Worm (Caenorhabditis elegans) whole organism, L4 larva: ENCODE data around the gene pigx-1.

Source experiments
- ama-1 ChIP-seq: fragments of 150-350 bp; optimal IDR thresholded peaks from 2 replicates; lab custom pipeline; 2014; ENCODE audit warnings: inconsistent platforms, mixed read lengths
- lin-13 ChIP-seq: fragments of 150-350 bp; optimal IDR thresholded peaks from 2 replicates; lab custom pipeline; 2014; ENCODE audit warnings: missing biosample characterization, missing genetic modification reagents, missing genetic modification characterization
- lin-39 ChIP-seq: fragments of 150-350 bp; optimal IDR thresholded peaks from 2 replicates; lab custom pipeline; 2014; ENCODE audit warnings: missing biosample characterization, missing genetic modification reagents, missing genetic modification characterization
- lir-3 ChIP-seq: sonication (generic microtip); optimal IDR thresholded peaks from 2 replicates; lab custom pipeline; 2016; ENCODE audit warnings: mild to moderate bottlenecking, missing genetic modification characterization, missing compliant biosample characterization
- pha-4 ChIP-seq, 2 experiments: fragments of 150-350 bp in 1 of 2; fragments of 200-800 bp in 1 of 2; sonication (Bioruptor generic) in 1 of 2; IDR thresholded peaks in 1 of 2; optimal IDR thresholded peaks in 1 of 2; 2 replicates each; pipeline versions ENCODE4 v1.3.6 to Lab custom; 2014 to 2022; ENCODE audit warnings: missing genetic modification characterization in 2 of 2, missing genetic modification reagents in 2 of 2, missing biosample characterization in 1 of 2, missing compliant biosample characterization in 1 of 2

ce11 chrX:1088048-1088447 is 8.8 kb downstream of the pigx-1 start, which contains the start of gene rei-2:
- TF ChIP-seq lir-3 (tag; lab: Kevin White, UChicago) (no peak), lin-39 (no peak), ama-1 (lab: Kevin White, UChicago) (no peak), lin-13 (no peak), pha-4 (GFP tag; IDR thresholded peaks at IDR 0.05; lab: Robert Waterston, UW) (no peak), pha-4 (tag; optimal IDR thresholded peaks at IDR 0.05; lab: Kevin White, UChicago) (no peak)
